Fruit fly (Drosophila melanogaster) whole organism: ENCODE measurements around the gene Sap-r.

ENCODE experiments used
- CG8478 ChIP-seq: fragments of >200 bp; optimal IDR thresholded peaks from 2 replicates; lab custom pipeline; 2018; ENCODE audit warnings: inconsistent platforms
- EcR ChIP-seq, 2 experiments: fragments of >200 bp; optimal IDR thresholded peaks; 2 replicates each; lab custom pipeline; 2017; ENCODE audit warnings: missing biosample characterization in 2 of 2, missing genetic modification characterization in 2 of 2, missing genetic modification reagents in 2 of 2
- psq ChIP-seq: fragments of >200 bp; optimal IDR thresholded peaks from 2 replicates; lab custom pipeline; 2017

DNA sequence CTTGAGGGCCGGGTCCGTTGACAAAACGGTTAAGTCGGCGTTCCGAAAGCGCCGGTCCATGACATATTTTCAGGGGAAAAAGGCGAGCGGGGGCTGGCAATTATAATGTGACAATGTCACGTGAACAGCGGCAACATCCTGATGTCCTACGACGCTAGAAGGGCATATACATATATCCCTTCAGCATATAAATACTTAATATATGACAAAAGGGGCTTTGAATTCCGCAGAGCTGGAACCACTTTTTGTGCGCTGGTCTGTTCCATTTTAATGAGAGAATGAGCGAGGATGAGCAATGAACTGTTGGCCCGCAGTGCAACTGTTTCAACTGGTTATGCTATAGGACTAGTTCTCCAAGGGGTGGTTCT lies 28.3 kb downstream of the Sap-r start:
- no peak for TF ChIP-seq CG8478 (lab: Kevin White, UChicago)
- TF ChIP-seq EcR (GFP tag; optimal IDR thresholded peaks at IDR 0.05; lab: Kevin White, UChicago), result no peak
- TF ChIP-seq psq (lab: Kevin White, UChicago), result no peak
